Worm (Caenorhabditis elegans) whole organism, mixed stage, embryonic: ENCODE data around the gene C50E3.11.

Source experiments
- M03D4.4 ChIP-seq: sonication (generic microtip); optimal IDR thresholded peaks from 2 replicates; lab custom pipeline; 2017; ENCODE audit warnings: mild to moderate bottlenecking, missing genetic modification characterization, missing compliant biosample characterization
- bed-3 ChIP-seq: fragments of 200-800 bp; sonication (Bioruptor generic); optimal IDR thresholded peaks from 3 replicates; lab custom pipeline; 2018; ENCODE audit warnings: mild to moderate bottlenecking, missing genetic modification characterization, moderate library complexity, missing compliant biosample characterization
- blmp-1 ChIP-seq: fragments of 150-350 bp; optimal IDR thresholded peaks from 2 replicates; lab custom pipeline; 2014; ENCODE audit warnings: missing biosample characterization, missing genetic modification characterization
- ceh-39 ChIP-seq: fragments of 150-350 bp; optimal IDR thresholded peaks from 2 replicates; lab custom pipeline; 2014; ENCODE audit warnings: missing biosample characterization, missing genetic modification characterization
- ceh-43 ChIP-seq: fragments of 200-800 bp; sonication (Bioruptor generic); optimal IDR thresholded peaks from 2 replicates; lab custom pipeline; 2018; ENCODE audit warnings: mild to moderate bottlenecking, missing genetic modification characterization, moderate library complexity, missing compliant biosample characterization
- ceh-83 ChIP-seq: fragments of 200-800 bp; sonication (Bioruptor generic); optimal IDR thresholded peaks from 2 replicates; lab custom pipeline; 2018; ENCODE audit warnings: mild to moderate bottlenecking, missing genetic modification characterization, missing compliant biosample characterization
- cnd-1 ChIP-seq: fragments of 200-800 bp; sonication (Bioruptor generic); optimal IDR thresholded peaks from 2 replicates; lab custom pipeline; 2018; ENCODE audit warnings: mild to moderate bottlenecking, missing genetic modification characterization, missing compliant biosample characterization
- drap-1 ChIP-seq: fragments of 200-800 bp; sonication (Bioruptor generic); optimal IDR thresholded peaks from 3 replicates; lab custom pipeline; 2018; ENCODE audit warnings: mild to moderate bottlenecking, missing genetic modification characterization, missing compliant biosample characterization
- elt-1 ChIP-seq: sonication (generic microtip); optimal IDR thresholded peaks from 2 replicates; lab custom pipeline; 2017; ENCODE audit warnings: missing genetic modification characterization, mild to moderate bottlenecking, missing compliant biosample characterization, antibody characterized with exemption, moderate library complexity, borderline replicate concordance; ENCODE audit not compliant: insufficient read depth
- elt-3 ChIP-seq: fragments of 150-350 bp; optimal IDR thresholded peaks from 2 replicates; lab custom pipeline; 2014; ENCODE audit warnings: missing biosample characterization, missing genetic modification characterization
- flh-1 ChIP-seq: fragments of 200-800 bp; sonication (Bioruptor generic); optimal IDR thresholded peaks from 2 replicates; lab custom pipeline; 2018; ENCODE audit warnings: mild to moderate bottlenecking, missing genetic modification characterization, moderate library complexity, missing compliant biosample characterization
- ham-2 ChIP-seq: fragments of 200-800 bp; sonication (Bioruptor generic); optimal IDR thresholded peaks from 2 replicates; lab custom pipeline; 2018; ENCODE audit warnings: mild to moderate bottlenecking, missing genetic modification characterization, missing compliant biosample characterization
- hlh-1 ChIP-seq: fragments of 150-350 bp; optimal IDR thresholded peaks from 2 replicates; lab custom pipeline; 2014; ENCODE audit warnings: missing biosample characterization, missing genetic modification reagents, missing genetic modification characterization
- lin-13 ChIP-seq: fragments of 150-350 bp; optimal IDR thresholded peaks from 2 replicates; lab custom pipeline; 2014; ENCODE audit warnings: missing biosample characterization, missing genetic modification characterization
- lin-32 ChIP-seq: fragments of 200-800 bp; sonication (Bioruptor generic); optimal IDR thresholded peaks from 2 replicates; lab custom pipeline; 2018; ENCODE audit warnings: mild to moderate bottlenecking, missing genetic modification characterization, missing compliant biosample characterization
- lsy-2 ChIP-seq: fragments of 150-350 bp; optimal IDR thresholded peaks from 2 replicates; lab custom pipeline; 2014; ENCODE audit warnings: missing biosample characterization, missing genetic modification characterization
- mab-5 ChIP-seq: fragments of 150-350 bp; optimal IDR thresholded peaks from 2 replicates; lab custom pipeline; 2014; ENCODE audit warnings: missing biosample characterization, missing genetic modification characterization
- mep-1 ChIP-seq: fragments of 150-350 bp; optimal IDR thresholded peaks from 2 replicates; lab custom pipeline; 2017; ENCODE audit warnings: missing biosample characterization, missing genetic modification reagents, missing genetic modification characterization, inconsistent platforms
- mls-2 ChIP-seq: sonication (generic microtip); optimal IDR thresholded peaks from 2 replicates; lab custom pipeline; 2016; ENCODE audit warnings: mild to moderate bottlenecking, missing genetic modification characterization, moderate library complexity, missing compliant biosample characterization
- nhr-12 ChIP-seq: fragments of 150-350 bp; optimal IDR thresholded peaks from 2 replicates; lab custom pipeline; 2014; ENCODE audit warnings: missing biosample characterization, missing genetic modification characterization
- nhr-237 ChIP-seq: fragments of 150-350 bp; optimal IDR thresholded peaks from 2 replicates; lab custom pipeline; 2014; ENCODE audit warnings: missing biosample characterization, missing genetic modification characterization
- nhr-28 ChIP-seq: fragments of 150-350 bp; optimal IDR thresholded peaks from 2 replicates; lab custom pipeline; 2014; ENCODE audit warnings: missing biosample characterization, missing genetic modification characterization
- nhr-76 ChIP-seq: sonication (generic microtip); optimal IDR thresholded peaks from 2 replicates; lab custom pipeline; 2017; ENCODE audit warnings: missing biosample characterization, missing genetic modification characterization
- pha-4 ChIP-seq: fragments of 150-350 bp; optimal IDR thresholded peaks from 2 replicates; lab custom pipeline; 2018; ENCODE audit warnings: missing biosample characterization, missing genetic modification reagents, missing genetic modification characterization
- sem-2 ChIP-seq: fragments of 200-800 bp; sonication (Bioruptor generic); optimal IDR thresholded peaks from 2 replicates; lab custom pipeline; 2018; ENCODE audit warnings: mild to moderate bottlenecking, missing genetic modification characterization, missing compliant biosample characterization
- snpc-4 ChIP-seq: fragments of 150-350 bp; optimal IDR thresholded peaks from 2 replicates; lab custom pipeline; 2014; ENCODE audit warnings: missing biosample characterization, missing genetic modification characterization
- sptf-1 ChIP-seq: sonication (generic microtip); optimal IDR thresholded peaks from 2 replicates; lab custom pipeline; 2017; ENCODE audit warnings: mild to moderate bottlenecking, missing genetic modification characterization, moderate library complexity, missing compliant biosample characterization
- tbx-8 ChIP-seq: fragments of 200-800 bp; sonication (Bioruptor generic); optimal IDR thresholded peaks from 2 replicates; lab custom pipeline; 2018; ENCODE audit warnings: mild to moderate bottlenecking, missing genetic modification characterization, moderate library complexity, missing compliant biosample characterization
- unc-120 ChIP-seq: sonication (generic microtip); optimal IDR thresholded peaks from 2 replicates; lab custom pipeline; 2017; ENCODE audit warnings: missing genetic modification characterization, missing compliant biosample characterization; ENCODE audit not compliant: poor library complexity, severe bottlenecking
- unc-39 ChIP-seq: fragments of 150-350 bp; optimal IDR thresholded peaks from 2 replicates; lab custom pipeline; 2014; ENCODE audit warnings: missing biosample characterization, missing genetic modification characterization
- unc-62 ChIP-seq: fragments of 150-350 bp; optimal IDR thresholded peaks from 2 replicates; lab custom pipeline; 2014; ENCODE audit warnings: missing biosample characterization, missing genetic modification reagents, missing genetic modification characterization
- zip-8 ChIP-seq: fragments of 150-350 bp; optimal IDR thresholded peaks from 2 replicates; lab custom pipeline; 2014; ENCODE audit warnings: missing biosample characterization, missing genetic modification characterization
- ztf-11 ChIP-seq: fragments of 150-350 bp; optimal IDR thresholded peaks from 2 replicates; lab custom pipeline; 2014; ENCODE audit warnings: missing biosample characterization, missing genetic modification characterization

C50E3.11 gene

ce11 chrV:7603404-7603803 is at the start of gene C50E3.11:
TSS of gene C50E3.11 (minus strand) at chrV:7603486.
- TF ChIP-seq bed-3 (GFP tag; lab: Kevin White, UChicago), result no peak
- no peak for TF ChIP-seq lin-13
- TF ChIP-seq mab-5, result no peak
- TF ChIP-seq ham-2 (GFP tag; lab: Kevin White, UChicago), result no peak
- no peak for TF ChIP-seq ceh-83 (GFP tag; lab: Kevin White, UChicago)
- no peak for TF ChIP-seq tbx-8 (GFP tag; lab: Kevin White, UChicago)
- no peak for TF ChIP-seq zip-8 (tag; lab: Kevin White, UChicago)
- TF ChIP-seq flh-1 (GFP tag; lab: Kevin White, UChicago), result no peak
- no peak for TF ChIP-seq drap-1 (GFP tag; lab: Kevin White, UChicago)
- TF ChIP-seq unc-62 (GFP tag; lab: Kevin White, UChicago), result no peak
- TF ChIP-seq ztf-11 (tag; lab: Kevin White, UChicago), result no peak
- TF ChIP-seq elt-3 (tag; lab: Kevin White, UChicago), result no peak
- no peak for TF ChIP-seq sem-2 (GFP tag; lab: Kevin White, UChicago)
- no peak for TF ChIP-seq nhr-28 (tag; lab: Kevin White, UChicago)
- no peak for TF ChIP-seq nhr-76 (tag; lab: Kevin White, UChicago)
- TF ChIP-seq cnd-1 (tag; lab: Kevin White, UChicago), result no peak
- no peak for TF ChIP-seq unc-120
- TF ChIP-seq lsy-2 (tag; lab: Kevin White, UChicago), result no peak
- no peak for TF ChIP-seq sptf-1 (tag; lab: Kevin White, UChicago)
- no peak for TF ChIP-seq M03D4.4

ce11 chrV:7651757-7652156 is 48.5 kb upstream of the C50E3.11 start, which contains the start of gene srh-234:
TSS of gene srh-234 (minus strand) at chrV:7651857.
- TF ChIP-seq nhr-76 (tag; lab: Kevin White, UChicago) (no peak), elt-1 (tag; lab: Kevin White, UChicago) (no peak), unc-39 (tag; lab: Kevin White, UChicago) (no peak), lsy-2 (tag; lab: Kevin White, UChicago) (no peak), ceh-83 (GFP tag; lab: Kevin White, UChicago) (no peak), elt-3 (tag; lab: Kevin White, UChicago) (no peak), pha-4 (tag; lab: Kevin White, UChicago) (no peak), nhr-12 (no peak), lin-13 (no peak), mep-1 (tag; lab: Kevin White, UChicago) (no peak), bed-3 (GFP tag; lab: Kevin White, UChicago) (no peak), unc-120 (no peak), hlh-1 (tag; lab: Kevin White, UChicago) (no peak), ham-2 (GFP tag; lab: Kevin White, UChicago) (no peak), mab-5 (no peak), snpc-4 (tag; lab: Kevin White, UChicago) (no peak), blmp-1 (tag; lab: Kevin White, UChicago) (no peak), nhr-237 (tag; lab: Kevin White, UChicago) (no peak), M03D4.4 (no peak), ceh-43 (GFP tag; lab: Kevin White, UChicago) (no peak)
- TF ChIP-seq, all 35 proteins: peak for 0

- TF ChIP-seq mls-2 (no peak), blmp-1 (tag; lab: Kevin White, UChicago) (no peak), drap-1 (GFP tag; lab: Kevin White, UChicago) (no peak), ceh-39 (tag; lab: Kevin White, UChicago) (no peak), lsy-2 (tag; lab: Kevin White, UChicago) (no peak), M03D4.4 (no peak), tbx-8 (GFP tag; lab: Kevin White, UChicago) (no peak), nhr-237 (tag; lab: Kevin White, UChicago) (no peak), pha-4 (tag; lab: Kevin White, UChicago) (no peak), elt-3 (tag; lab: Kevin White, UChicago) (no peak), nhr-28 (tag; lab: Kevin White, UChicago) (no peak)
These were observed 46.7 kb upstream of the C50E3.11 start for ce11 chrV:7649963-7650362.

ce11 chrV:7647147-7647546 is 43.9 kb upstream of the C50E3.11 start:
- TF ChIP-seq lin-32 (GFP tag; lab: Kevin White, UChicago) (no peak), mab-5 (no peak), unc-39 (tag; lab: Kevin White, UChicago) (no peak), bed-3 (GFP tag; lab: Kevin White, UChicago) (no peak), lsy-2 (tag; lab: Kevin White, UChicago) (no peak), unc-62 (GFP tag; lab: Kevin White, UChicago) (no peak)
